Worm (Caenorhabditis elegans) whole organism, midembryonic: ENCODE measurements around the gene sra-36.

Source experiments
- T22C8.4 ChIP-seq: fragments of 200-800 bp; sonication (Bioruptor generic); IDR thresholded peaks from 2 replicates; pipeline ENCODE4 v1.3.6; 2022; ENCODE audit warnings: missing genetic modification characterization, missing compliant biosample characterization
- cog-1 ChIP-seq: sonication (generic microtip); optimal IDR thresholded peaks from 2 replicates; lab custom pipeline; 2016; ENCODE audit warnings: missing genetic modification characterization, missing compliant biosample characterization
- flt-1 ChIP-seq: fragments of 200-800 bp; sonication (Bioruptor generic); IDR thresholded peaks from 2 replicates; pipeline ENCODE4 v1.3.6; 2022; ENCODE audit warnings: missing genetic modification characterization, missing compliant biosample characterization
- klf-2 ChIP-seq: fragments of 200-800 bp; sonication (Bioruptor generic); conservative IDR thresholded peaks from 2 replicates; pipeline ENCODE4 v1.3.6; 2022; ENCODE audit warnings: missing genetic modification reagents, missing genetic modification characterization, missing compliant biosample characterization
- med-1 ChIP-seq: sonication (generic microtip); optimal IDR thresholded peaks from 2 replicates; lab custom pipeline; 2017; ENCODE audit warnings: missing genetic modification characterization, mild to moderate bottlenecking, missing compliant biosample characterization, antibody characterized with exemption, missing genetic modification reagents; ENCODE audit not compliant: insufficient read depth
- ref-1 ChIP-seq: fragments of 200-800 bp; sonication (Bioruptor generic); conservative IDR thresholded peaks from 2 replicates; pipeline ENCODE4 v1.3.6; 2022; ENCODE audit warnings: missing genetic modification reagents, missing genetic modification characterization, missing compliant biosample characterization
- tab-1 ChIP-seq: fragments of 200-800 bp; sonication (Bioruptor generic); IDR thresholded peaks from 2 replicates; pipeline ENCODE4 v1.3.6; 2022; ENCODE audit warnings: missing genetic modification characterization, missing compliant biosample characterization
- ztf-23 ChIP-seq: fragments of 200-800 bp; sonication (Bioruptor generic); IDR thresholded peaks from 2 replicates; pipeline ENCODE4 v1.3.6; 2022; ENCODE audit warnings: missing genetic modification reagents, missing genetic modification characterization, missing compliant biosample characterization
- ztf-29 ChIP-seq: fragments of 200-800 bp; sonication (Bioruptor generic); IDR thresholded peaks from 2 replicates; pipeline ENCODE4 v1.3.6; 2022; ENCODE audit warnings: missing genetic modification reagents, missing genetic modification characterization, missing compliant biosample characterization

sra-36 gene

ce11 chrII:4540631-4541030, at the start of gene sra-36:
Gene sra-36, minus strand, starts transcription at chrII:4540731.
- TF ChIP-seq ref-1 (no peak), T22C8.4 (GFP tag; lab: Robert Waterston, UW) (no peak), cog-1 (tag; lab: Kevin White, UChicago) (no peak), flt-1 (GFP tag; lab: Robert Waterston, UW) (no peak), med-1 (GFP tag; lab: Kevin White, UChicago) (no peak), ztf-29 (GFP tag; lab: Robert Waterston, UW) (no peak), tab-1 (GFP tag; lab: Robert Waterston, UW) (no peak), klf-2 (GFP tag; lab: Robert Waterston, UW) (no peak), ztf-23 (GFP tag; lab: Robert Waterston, UW) (no peak)

ce11 chrII:4590086-4590485, 49.6 kb upstream of the sra-36 start:
- no peak for TF ChIP-seq flt-1 (GFP tag; lab: Robert Waterston, UW)
- no peak for TF ChIP-seq T22C8.4 (GFP tag; lab: Robert Waterston, UW)
- TF ChIP-seq cog-1 (tag; lab: Kevin White, UChicago), result no peak
- TF ChIP-seq ztf-23 (GFP tag; lab: Robert Waterston, UW), result no peak
- no peak for TF ChIP-seq ztf-29 (GFP tag; lab: Robert Waterston, UW)

- TF ChIP-seq ref-1, result 0 out of 2 replicates have a peak, but pooled peaks have one; percentile 25
- 0 out of 2 replicates have a peak, but pooled peaks have one; percentile 27 for TF ChIP-seq flt-1 (GFP tag; lab: Robert Waterston, UW)
- TF ChIP-seq cog-1 (tag; lab: Kevin White, UChicago), result no peak
Observed at ce11 chrII:4585327-4585726, 44.8 kb upstream of the sra-36 start.

DNA sequence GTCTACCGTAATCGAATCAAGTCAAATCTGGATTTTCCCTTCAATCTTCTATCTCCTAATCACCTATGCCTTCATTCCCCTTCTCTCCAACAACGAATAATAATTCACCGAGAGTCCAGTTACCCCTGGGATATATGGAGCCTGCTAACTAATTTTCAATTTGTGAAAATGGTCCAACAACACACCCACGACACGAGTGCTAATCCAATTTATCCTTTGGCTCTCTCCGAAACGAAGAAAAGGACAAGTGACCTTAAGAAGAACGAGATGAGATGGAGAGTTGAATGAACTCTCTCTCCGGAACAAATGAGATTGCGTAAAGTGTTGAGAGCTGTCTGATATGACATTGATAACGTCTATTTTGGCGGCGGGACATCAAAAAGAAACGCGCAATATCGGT, 43.8 kb upstream of the sra-36 start:
- no peak for TF ChIP-seq med-1 (GFP tag; lab: Kevin White, UChicago)

ce11 chrII:4583203-4583912, 42.8 kb upstream of the sra-36 start:
- TF ChIP-seq flt-1 (GFP tag; lab: Robert Waterston, UW), result no peak
- no peak for TF ChIP-seq klf-2 (GFP tag; lab: Robert Waterston, UW)
- TF ChIP-seq ztf-23 (GFP tag; lab: Robert Waterston, UW), result no peak

DNA sequence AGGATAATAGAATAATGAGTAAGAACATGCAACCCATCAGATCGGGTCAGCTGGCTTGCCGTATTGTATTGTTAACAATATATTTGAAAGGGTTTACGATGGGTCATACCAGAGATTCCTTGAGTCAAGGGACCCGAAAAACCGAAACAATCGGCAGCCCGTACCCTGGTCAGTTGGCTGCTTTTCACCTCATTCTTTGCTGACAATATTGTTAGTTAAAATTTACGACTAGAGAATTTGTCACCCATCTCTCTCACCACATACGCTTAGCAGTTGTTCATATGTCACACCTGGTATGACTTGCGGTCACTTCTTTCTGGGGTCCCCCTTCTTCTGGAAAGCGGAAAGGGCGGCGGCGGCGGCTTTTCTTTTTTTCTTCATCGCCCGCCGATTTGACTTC, 40.6 kb upstream of the sra-36 start:
- no peak for TF ChIP-seq flt-1 (GFP tag; lab: Robert Waterston, UW)
- no peak for TF ChIP-seq ztf-29 (GFP tag; lab: Robert Waterston, UW)
- TF ChIP-seq tab-1 (GFP tag; lab: Robert Waterston, UW), result no peak
- TF ChIP-seq klf-2 (GFP tag; lab: Robert Waterston, UW), result no peak
- no peak for TF ChIP-seq ztf-23 (GFP tag; lab: Robert Waterston, UW)
- no peak for TF ChIP-seq med-1 (GFP tag; lab: Kevin White, UChicago)
- TF ChIP-seq ref-1, result no peak
- TF ChIP-seq T22C8.4 (GFP tag; lab: Robert Waterston, UW), result no peak

- TF ChIP-seq ref-1 (no peak), flt-1 (GFP tag; lab: Robert Waterston, UW) (peak; percentile 13; the same call in 1 of the 2 replicates)
Observed at ce11 chrII:4579920-4580474, 39.5 kb upstream of the sra-36 start.

DNA sequence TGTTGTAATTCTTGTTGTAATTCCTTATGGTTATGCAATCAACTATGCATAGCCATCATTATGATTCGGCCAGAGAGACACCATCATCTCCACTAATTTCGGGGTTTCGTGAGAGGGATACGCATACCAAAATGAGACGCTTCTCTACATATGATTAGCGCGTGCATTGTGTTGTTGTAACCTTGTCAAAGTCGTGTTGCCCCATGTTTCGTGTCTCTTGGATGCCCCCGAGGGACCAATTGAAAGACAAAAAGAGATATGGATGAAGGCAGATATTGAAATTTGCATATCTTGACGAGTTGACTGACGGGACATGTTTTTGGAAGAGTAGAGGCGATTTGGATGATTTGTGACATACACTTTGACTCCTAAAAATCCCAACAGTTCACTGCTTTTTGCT, 38.8 kb upstream of the sra-36 start:
- TF ChIP-seq med-1 (GFP tag; lab: Kevin White, UChicago) (no peak), ref-1 (no peak), tab-1 (GFP tag; lab: Robert Waterston, UW) (no peak), cog-1 (tag; lab: Kevin White, UChicago) (no peak), klf-2 (GFP tag; lab: Robert Waterston, UW) (no peak), flt-1 (GFP tag; lab: Robert Waterston, UW) (no peak), T22C8.4 (GFP tag; lab: Robert Waterston, UW) (no peak), ztf-29 (GFP tag; lab: Robert Waterston, UW) (no peak), ztf-23 (GFP tag; lab: Robert Waterston, UW) (no peak)

- TF ChIP-seq ref-1, result no peak
- TF ChIP-seq ztf-29 (GFP tag; lab: Robert Waterston, UW), result no peak
- no peak for TF ChIP-seq med-1 (GFP tag; lab: Kevin White, UChicago)
- no peak for TF ChIP-seq T22C8.4 (GFP tag; lab: Robert Waterston, UW)
Observed at ce11 chrII:4577391-4577790, 36.9 kb upstream of the sra-36 start.

ce11 chrII:4575579-4575978, 35.0 kb upstream of the sra-36 start:
- no peak for TF ChIP-seq med-1 (GFP tag; lab: Kevin White, UChicago)

ce11 chrII:4574658-4575057, 34.1 kb upstream of the sra-36 start:
- no peak for TF ChIP-seq T22C8.4 (GFP tag; lab: Robert Waterston, UW)
- no peak for TF ChIP-seq klf-2 (GFP tag; lab: Robert Waterston, UW)
- no peak for TF ChIP-seq flt-1 (GFP tag; lab: Robert Waterston, UW)
- no peak for TF ChIP-seq tab-1 (GFP tag; lab: Robert Waterston, UW)
- TF ChIP-seq cog-1 (tag; lab: Kevin White, UChicago), result no peak
- no peak for TF ChIP-seq ref-1
- no peak for TF ChIP-seq ztf-23 (GFP tag; lab: Robert Waterston, UW)
- no peak for TF ChIP-seq ztf-29 (GFP tag; lab: Robert Waterston, UW)
- TF ChIP-seq med-1 (GFP tag; lab: Kevin White, UChicago), result no peak
